Worm (Caenorhabditis elegans): ENCODE measurements around the gene set-14.

ce11 chrII:10843527-10843926 is 47.4 kb upstream of the set-14 start, which contains the start of gene M106.8:
- TF ChIP-seq R02D3.7 (tag; optimal IDR thresholded peaks at IDR 0.05): no peak
- no peak for TF ChIP-seq cey-2 (tag; optimal IDR thresholded peaks at IDR 0.05; ENCODE audit: borderline replicate concordance, insufficient read depth)
- TF ChIP-seq egl-27 (tag; optimal IDR thresholded peaks at IDR 0.05): no peak
- TF ChIP-seq lir-3 (tag; optimal IDR thresholded peaks at IDR 0.05): no peak
- TF ChIP-seq nhr-11 (tag; optimal IDR thresholded peaks at IDR 0.05): no peak
- no peak for TF ChIP-seq ZK337.2 (GFP tag; IDR thresholded peaks at IDR 0.05)
- TF ChIP-seq mdt-29 (GFP tag; IDR thresholded peaks at IDR 0.05): no peak

Measured in whole organism, L4 larva.